Worm (Caenorhabditis elegans): ENCODE results near the gene ZK380.2.

DNA sequence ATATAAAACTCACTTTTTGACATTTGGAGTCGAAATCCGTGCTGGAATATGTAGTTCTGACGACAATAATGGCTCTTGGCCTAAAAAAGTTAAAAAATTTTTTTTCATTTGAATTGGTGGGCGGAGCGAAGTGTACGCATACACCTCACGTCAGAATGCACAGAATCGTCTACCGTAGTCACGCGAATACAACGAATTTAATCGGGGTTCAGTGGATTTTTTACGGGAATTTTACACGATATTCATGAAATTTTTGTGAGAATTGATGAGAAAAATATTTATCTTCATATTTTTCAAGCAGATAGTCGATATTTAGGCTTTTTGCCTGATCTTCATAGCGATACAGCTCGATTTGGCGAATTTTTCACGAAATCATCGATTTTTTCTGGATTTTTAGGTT lies 37.5 kb downstream of the ZK380.2 start, which contains the start of gene R09H3.3:
- TF ChIP-seq him-1 (tag; optimal IDR thresholded peaks at IDR 0.05) (no peak), W03F9.2 (tag; optimal IDR thresholded peaks at IDR 0.05) (no peak), dao-5 (tag; optimal IDR thresholded peaks at IDR 0.05) (no peak)

Data from whole organism, L4/young adult.